Fruit fly (Drosophila melanogaster) whole organism, wandering third instar larva: Measurements from ENCODE around the gene RpL18.

Experiments
- br ChIP-seq: fragments of 200-800 bp; sonication (Bioruptor generic); optimal IDR thresholded peaks from 2 replicates; lab custom pipeline; 2016; ENCODE audit warnings: missing biosample characterization, missing genetic modification characterization
- brk ChIP-seq: fragments of 200-800 bp; sonication (Bioruptor generic); optimal IDR thresholded peaks from 2 replicates; lab custom pipeline; 2016; ENCODE audit warnings: missing biosample characterization, mild to moderate bottlenecking, missing genetic modification characterization
- dl ChIP-seq, 2 experiments: fragments of 175-275, 200-275 bp in 1 of 2; fragments of 200-275 bp in 1 of 2; sonication (Bioruptor generic); optimal IDR thresholded peaks; lab custom pipeline; 2018; ENCODE audit warnings: mild to moderate bottlenecking in 2 of 2, missing biosample characterization in 2 of 2, missing genetic modification characterization in 2 of 2, moderate library complexity in 2 of 2; ENCODE audit not compliant: partially characterized antibody in 2 of 2, insufficient read depth in 1 of 2
- dsf ChIP-seq: sonication (Bioruptor generic); optimal IDR thresholded peaks from 2 replicates; lab custom pipeline; 2016; ENCODE audit warnings: missing biosample characterization, missing genetic modification characterization, borderline replicate concordance
- foxo ChIP-seq, 2 experiments: fragments of 200-800 bp; sonication (Bioruptor generic); optimal IDR thresholded peaks; 2 replicates in 1 of 2; 3 replicates in 1 of 2; lab custom pipeline; 2016 to 2017; ENCODE audit warnings: missing biosample characterization in 2 of 2, missing genetic modification characterization in 2 of 2
- lola ChIP-seq: fragments of >200 bp; optimal IDR thresholded peaks from 2 replicates; lab custom pipeline; 2017; ENCODE audit warnings: missing biosample characterization, missing genetic modification characterization
- pan ChIP-seq: fragments of >200 bp; optimal IDR thresholded peaks from 2 replicates; lab custom pipeline; 2017
- psq ChIP-seq: fragments of 200-800 bp; sonication (Bioruptor generic); optimal IDR thresholded peaks from 3 replicates; lab custom pipeline; 2017; ENCODE audit warnings: missing biosample characterization, mild to moderate bottlenecking, missing genetic modification characterization, moderate library complexity

dm6 chr3L:7254724-7255123, 13.6 kb upstream of the RpL18 start:
- TF ChIP-seq foxo (GFP tag; optimal IDR thresholded peaks at IDR 0.05; lab: Kevin White, UChicago) (no peak), br (GFP tag; lab: Kevin White, UChicago) (no peak), brk (no peak), lola (GFP tag; lab: Kevin White, UChicago) (no peak), psq (GFP tag; lab: Kevin White, UChicago) (no peak), dsf (no peak), dl (GFP tag; optimal IDR thresholded peaks at IDR 0.05; lab: Kevin White, UChicago; ENCODE audit: insufficient read depth in 1 of 2, partially characterized antibody in 2 of 2) (no peak), pan (lab: Kevin White, UChicago) (no peak)
